Worm (Caenorhabditis elegans): ENCODE measurements around the gene lin-2.

DNA sequence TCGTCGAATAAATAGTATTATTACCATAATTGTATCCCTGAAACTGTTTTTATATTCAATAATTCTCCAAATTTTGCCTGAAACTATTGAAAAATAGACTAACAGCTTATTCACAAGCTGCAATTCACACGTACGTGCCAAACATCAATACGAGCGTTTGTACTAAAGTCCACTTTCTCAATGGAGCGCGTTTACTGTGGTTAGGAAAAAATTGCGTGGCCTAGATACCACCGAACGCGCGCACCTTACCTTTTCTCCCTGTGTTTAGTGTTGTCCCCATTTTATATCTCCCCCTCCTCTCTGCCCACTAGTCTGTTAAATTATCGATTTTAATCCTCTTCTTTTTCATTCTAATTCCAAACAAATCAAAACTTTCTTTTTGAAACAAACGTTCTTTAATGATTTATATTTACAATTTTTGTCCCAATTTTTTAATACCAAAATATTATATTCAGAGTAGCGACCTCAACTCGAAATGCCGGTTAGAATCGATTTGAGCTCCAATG lies 40.5 kb upstream of the lin-2 start, which contains the start of the genes T18D3.9 and T18D3.1:
- TF ChIP-seq nhr-25 (tag; optimal IDR thresholded peaks at IDR 0.05) = peak; percentile 39
- TF ChIP-seq egl-27 (tag; optimal IDR thresholded peaks at IDR 0.05) = no peak
